Worm (Caenorhabditis elegans): ENCODE data around the gene mask-1.

DNA sequence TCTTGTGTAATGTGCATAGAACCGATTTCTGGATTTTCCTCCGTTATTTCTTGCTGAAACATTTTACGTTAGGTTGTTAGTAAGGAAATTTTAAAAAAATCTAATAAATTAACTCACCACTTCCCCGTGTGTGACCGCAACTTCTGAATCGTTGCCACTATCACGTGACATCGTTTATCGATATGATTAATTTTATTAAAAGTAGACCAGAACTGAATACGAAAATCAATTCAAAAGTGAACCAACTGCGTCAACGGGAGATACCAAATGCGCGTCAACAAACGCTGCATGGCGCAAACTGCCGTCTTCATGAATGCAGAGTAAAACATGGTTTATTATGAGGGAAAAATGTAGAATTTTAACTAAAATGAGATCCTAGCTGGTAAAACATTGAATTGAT is 8.7 kb upstream of the mask-1 start, which contains the start of gene sir-2.1:
- TF ChIP-seq nhr-237 (tag; optimal IDR thresholded peaks at IDR 0.05) (no peak), fos-1 (tag; optimal IDR thresholded peaks at IDR 0.05) (no peak), aly-2 (tag; optimal IDR thresholded peaks at IDR 0.05) (no peak), daf-12 (tag; optimal IDR thresholded peaks at IDR 0.05) (no peak), pqm-1 (tag; optimal IDR thresholded peaks at IDR 0.05) (no peak), ceh-16 (tag; optimal IDR thresholded peaks at IDR 0.05) (no peak), unc-39 (tag; optimal IDR thresholded peaks at IDR 0.05) (no peak), ceh-82 (tag; optimal IDR thresholded peaks at IDR 0.05) (no peak), egl-5 (tag; optimal IDR thresholded peaks at IDR 0.05) (no peak), fkh-10 (GFP tag; optimal IDR thresholded peaks at IDR 0.05) (no peak), skn-1 (tag; optimal IDR thresholded peaks at IDR 0.05) (no peak), nhr-11 (tag; optimal IDR thresholded peaks at IDR 0.05) (no peak)
